Worm (Caenorhabditis elegans): ENCODE results near the gene K01A6.6.

The K01A6.6 gene

ce11 chrIV:11760700-11761459 is 25.8 kb downstream of the K01A6.6 start, which contains the start of gene T12A7.2:
TSS of gene T12A7.2 (minus strand) at chrIV:11761111.
- no peak for TF ChIP-seq unc-62 (GFP tag; optimal IDR thresholded peaks at IDR 0.05)

- TF ChIP-seq unc-62 (GFP tag; optimal IDR thresholded peaks at IDR 0.05): no peak
These were observed 30.4 kb downstream of the K01A6.6 start for ce11 chrIV:11765507-11765906.

ce11 chrIV:11769769-11770168 is 34.6 kb downstream of the K01A6.6 start:
- TF ChIP-seq unc-62 (GFP tag; optimal IDR thresholded peaks at IDR 0.05): no peak

- TF ChIP-seq unc-62 (GFP tag; optimal IDR thresholded peaks at IDR 0.05): no peak
These were observed 35.9 kb downstream of the K01A6.6 start for ce11 chrIV:11771064-11771463.

- no peak for TF ChIP-seq unc-62 (GFP tag; optimal IDR thresholded peaks at IDR 0.05)
These were observed 37.0 kb downstream of the K01A6.6 start for ce11 chrIV:11772119-11772518.

ce11 chrIV:11773692-11774225 is 38.6 kb downstream of the K01A6.6 start, which contains the start of gene lips-5:
TSS of gene lips-5 (minus strand) at chrIV:11773742.
- TF ChIP-seq unc-62 (GFP tag; optimal IDR thresholded peaks at IDR 0.05): no peak

- no peak for TF ChIP-seq unc-62 (GFP tag; optimal IDR thresholded peaks at IDR 0.05)
These were observed 41.9 kb downstream of the K01A6.6 start for ce11 chrIV:11776968-11777467.

- no peak for TF ChIP-seq unc-62 (GFP tag; optimal IDR thresholded peaks at IDR 0.05)
These were observed 43.9 kb downstream of the K01A6.6 start, which contains the start of gene lpr-2 for ce11 chrIV:11779028-11779427. TSS of gene lpr-2 (plus strand) at chrIV:11779216.

- no peak for TF ChIP-seq unc-62 (GFP tag; optimal IDR thresholded peaks at IDR 0.05)
These were observed 47.7 kb downstream of the K01A6.6 start for ce11 chrIV:11782846-11783245.

ce11 chrIV:11785064-11785840 is 50.1 kb downstream of the K01A6.6 start:
- no peak for TF ChIP-seq unc-62 (GFP tag; optimal IDR thresholded peaks at IDR 0.05)

ce11 chrIV:11787793-11788192 is 52.7 kb downstream of the K01A6.6 start:
- no peak for TF ChIP-seq unc-62 (GFP tag; optimal IDR thresholded peaks at IDR 0.05)

- no peak for TF ChIP-seq unc-62 (GFP tag; optimal IDR thresholded peaks at IDR 0.05)
These were observed 53.3 kb downstream of the K01A6.6 start for ce11 chrIV:11788383-11788963.
